Fruit fly (Drosophila melanogaster): ENCODE results near the gene CG31639.

dm6 chr2L:6186356-6186755 is 31.4 kb upstream of the CG31639 start:
- TF ChIP-seq CG3919 (GFP tag; optimal IDR thresholded peaks at IDR 0.05) (no peak), CG8319 (GFP tag; optimal IDR thresholded peaks at IDR 0.05) (no peak), lz (GFP tag; optimal IDR thresholded peaks at IDR 0.05) (no peak), CG16779 (tag; optimal IDR thresholded peaks at IDR 0.05) (no peak), Smox (GFP tag; optimal IDR thresholded peaks at IDR 0.05) (no peak), Blimp-1 (GFP tag; optimal IDR thresholded peaks at IDR 0.05) (no peak), acj6 (GFP tag; optimal IDR thresholded peaks at IDR 0.05) (no peak), CG6808 (GFP tag; optimal IDR thresholded peaks at IDR 0.05) (no peak), cyc (GFP tag; optimal IDR thresholded peaks at IDR 0.05) (no peak)
